Fruit fly (Drosophila melanogaster) whole organism, embryonic: Measurements from ENCODE around the gene Arl8.

Source experiments
- Abd-B ChIP-seq: fragments of 200-800 bp; sonication (Bioruptor generic); optimal IDR thresholded peaks from 2 replicates; lab custom pipeline; 2018; ENCODE audit warnings: missing biosample characterization, mild to moderate bottlenecking, missing genetic modification characterization, moderate library complexity
- Bdp1 ChIP-seq: fragments of 200-800 bp; sonication (Bioruptor generic); optimal IDR thresholded peaks from 3 replicates; lab custom pipeline; 2016; ENCODE audit warnings: missing biosample characterization, missing genetic modification characterization
- Blimp-1 ChIP-seq: fragments of 200-800 bp; sonication (Bioruptor generic); optimal IDR thresholded peaks from 3 replicates; lab custom pipeline; 2018; ENCODE audit warnings: missing biosample characterization, missing genetic modification characterization, mild to moderate bottlenecking, moderate library complexity, missing genetic modification reagents
- CG10654 ChIP-seq: fragments of 200-800 bp; sonication (Bioruptor generic); optimal IDR thresholded peaks from 2 replicates; lab custom pipeline; 2016; ENCODE audit warnings: missing biosample characterization, missing genetic modification characterization
- CG12155 ChIP-seq: fragments of 200-800 bp; sonication (Bioruptor generic); optimal IDR thresholded peaks from 3 replicates; lab custom pipeline; 2016; ENCODE audit warnings: missing biosample characterization, missing genetic modification characterization
- CG12219 ChIP-seq: fragments of 200-800 bp; sonication (Bioruptor generic); optimal IDR thresholded peaks from 3 replicates; lab custom pipeline; 2018; ENCODE audit warnings: missing biosample characterization, mild to moderate bottlenecking, missing genetic modification characterization
- CG13624 ChIP-seq: fragments of 200-800 bp; sonication (Bioruptor generic); optimal IDR thresholded peaks from 2 replicates; lab custom pipeline; 2016; ENCODE audit warnings: missing biosample characterization, missing genetic modification characterization
- CG13775 ChIP-seq: fragments of 200-800 bp; sonication (Bioruptor generic); optimal IDR thresholded peaks from 3 replicates; lab custom pipeline; 2017; ENCODE audit warnings: missing biosample characterization, mild to moderate bottlenecking, missing genetic modification characterization
- CG14441 ChIP-seq: fragments of 200-800 bp; sonication (Bioruptor generic); IDR thresholded peaks from 2 replicates; pipeline ENCODE4 v1.3.6; 2022; ENCODE audit warnings: missing biosample characterization, missing genetic modification characterization
- CG15479 ChIP-seq: fragments of 200-800 bp; sonication (Bioruptor generic); optimal IDR thresholded peaks from 3 replicates; lab custom pipeline; 2019; ENCODE audit warnings: missing biosample characterization, mild to moderate bottlenecking, missing genetic modification characterization, moderate library complexity
- CG18619 ChIP-seq: fragments of 200-800 bp; sonication (Bioruptor generic); optimal IDR thresholded peaks from 3 replicates; lab custom pipeline; 2017; ENCODE audit warnings: missing biosample characterization, mild to moderate bottlenecking, missing genetic modification characterization
- CG3163 ChIP-seq: fragments of 200-800 bp; sonication (Bioruptor generic); optimal IDR thresholded peaks from 3 replicates; lab custom pipeline; 2016; ENCODE audit warnings: missing biosample characterization, missing genetic modification characterization
- CG33213 ChIP-seq: fragments of 200-800 bp; sonication (Bioruptor generic); optimal IDR thresholded peaks from 3 replicates; lab custom pipeline; 2016; ENCODE audit warnings: missing biosample characterization, missing genetic modification characterization
- CG3838 ChIP-seq: fragments of 200-800 bp; sonication (Bioruptor generic); optimal IDR thresholded peaks from 3 replicates; lab custom pipeline; 2016; ENCODE audit warnings: missing biosample characterization, missing genetic modification characterization
- CG43689 ChIP-seq: fragments of 200-800 bp; sonication (Bioruptor generic); IDR thresholded peaks from 2 replicates; pipeline ENCODE4 v1.3.6; 2022; ENCODE audit warnings: missing biosample characterization, missing genetic modification characterization
- CG7987 ChIP-seq: fragments of 200-800 bp; sonication (Bioruptor generic); optimal IDR thresholded peaks from 2 replicates; lab custom pipeline; 2018; ENCODE audit warnings: missing biosample characterization, mild to moderate bottlenecking, missing genetic modification characterization, moderate library complexity
- CG8290 ChIP-seq, 3 experiments: fragments of 200-800 bp; sonication (Bioruptor generic); optimal IDR thresholded peaks; 2 replicates each; lab custom pipeline; 2016 to 2019; ENCODE audit warnings: missing biosample characterization in 3 of 3, missing genetic modification characterization in 3 of 3, mild to moderate bottlenecking in 2 of 3, moderate library complexity in 1 of 3
- CG9609 ChIP-seq: fragments of 200-800 bp; sonication (Bioruptor generic); optimal IDR thresholded peaks from 3 replicates; lab custom pipeline; 2016; ENCODE audit warnings: missing biosample characterization, missing genetic modification characterization
- CG9876 ChIP-seq: fragments of 200-800 bp; sonication (Bioruptor generic); optimal IDR thresholded peaks from 2 replicates; lab custom pipeline; 2016; ENCODE audit warnings: missing biosample characterization, missing genetic modification characterization
- CG9932 ChIP-seq: fragments of 200-800 bp; sonication (Bioruptor generic); IDR thresholded peaks from 2 replicates; pipeline ENCODE4 v1.3.6; 2022; ENCODE audit warnings: missing biosample characterization, missing genetic modification characterization
- CoRest ChIP-seq: fragments of 200-800 bp; sonication (Bioruptor generic); optimal IDR thresholded peaks from 3 replicates; lab custom pipeline; 2018; ENCODE audit warnings: missing biosample characterization, mild to moderate bottlenecking, missing genetic modification characterization, moderate library complexity
- ERR ChIP-seq: fragments of 200-800 bp; sonication (Bioruptor generic); optimal IDR thresholded peaks from 2 replicates; lab custom pipeline; 2016; ENCODE audit warnings: missing biosample characterization, missing genetic modification characterization
- Eip74EF ChIP-seq, 2 experiments: fragments of 200-800 bp in 1 of 2; fragments of >200 bp in 1 of 2; sonication (Bioruptor generic) in 1 of 2; optimal IDR thresholded peaks; 2 replicates each; lab custom pipeline; 2017 to 2019; ENCODE audit warnings: missing biosample characterization in 2 of 2, missing genetic modification characterization in 2 of 2, mild to moderate bottlenecking in 1 of 2, moderate library complexity in 1 of 2
- Gug ChIP-seq: fragments of 200-800 bp; sonication (Bioruptor generic); IDR thresholded peaks from 4 replicates; pipeline ENCODE4 v1.3.6; 2022; ENCODE audit warnings: missing biosample characterization, missing genetic modification characterization
- HLH3B ChIP-seq: fragments of 200-800 bp; sonication (Bioruptor generic); IDR thresholded peaks from 2 replicates; pipeline ENCODE4 v1.3.6; 2022; ENCODE audit warnings: missing biosample characterization, missing genetic modification characterization
- Hmr ChIP-seq: fragments of 200-800 bp; sonication (Bioruptor generic); optimal IDR thresholded peaks from 3 replicates; lab custom pipeline; 2017; ENCODE audit warnings: mild to moderate bottlenecking, missing biosample characterization, missing genetic modification reagents, missing genetic modification characterization
- MESR4 ChIP-seq: fragments of 200-800 bp; sonication (Bioruptor generic); optimal IDR thresholded peaks from 2 replicates; lab custom pipeline; 2018; ENCODE audit warnings: missing biosample characterization, mild to moderate bottlenecking, missing genetic modification characterization, moderate library complexity
- Mes4 ChIP-seq: fragments of 200-800 bp; sonication (Bioruptor generic); optimal IDR thresholded peaks from 2 replicates; lab custom pipeline; 2016; ENCODE audit warnings: missing biosample characterization, missing genetic modification characterization
- Nf-YA ChIP-seq: fragments of 200-800 bp; sonication (Bioruptor generic); IDR thresholded peaks from 2 replicates; pipeline ENCODE4 v1.3.6; 2022; ENCODE audit warnings: missing biosample characterization, missing genetic modification characterization
- Tbp ChIP-seq: fragments of >200 bp; optimal IDR thresholded peaks from 2 replicates; lab custom pipeline; 2018; ENCODE audit warnings: missing biosample characterization, missing genetic modification characterization
- al ChIP-seq: fragments of 200-800 bp; sonication (Bioruptor generic); IDR thresholded peaks from 2 replicates; pipeline ENCODE4 v1.3.6; 2022; ENCODE audit warnings: missing biosample characterization, missing genetic modification characterization
- ap ChIP-seq: fragments of 200-800 bp; sonication (Bioruptor generic); IDR thresholded peaks from 2 replicates; pipeline ENCODE4 v1.3.6; 2022; ENCODE audit warnings: missing biosample characterization, missing genetic modification characterization
- bbx ChIP-seq: fragments of 200-800 bp; sonication (Bioruptor generic); IDR thresholded peaks from 2 replicates; pipeline ENCODE4 v1.3.6; 2022; ENCODE audit warnings: missing biosample characterization, missing genetic modification characterization; ENCODE audit not compliant: partially characterized antibody
- ci ChIP-seq: fragments of 200-800 bp; sonication (Bioruptor generic); IDR thresholded peaks from 3 replicates; pipeline ENCODE4 v1.3.6; 2022; ENCODE audit warnings: missing biosample characterization, missing genetic modification characterization
- ems ChIP-seq: fragments of 200-800 bp; sonication (Bioruptor generic); optimal IDR thresholded peaks from 3 replicates; lab custom pipeline; 2016; ENCODE audit warnings: missing biosample characterization, missing genetic modification characterization
- grau ChIP-seq: fragments of 200-800 bp; optimal IDR thresholded peaks from 3 replicates; lab custom pipeline; 2019; ENCODE audit warnings: missing biosample characterization, mild to moderate bottlenecking, missing genetic modification characterization, moderate library complexity
- kah ChIP-seq: fragments of 200-800 bp; sonication (Bioruptor generic); optimal IDR thresholded peaks from 2 replicates; lab custom pipeline; 2018; ENCODE audit warnings: missing biosample characterization, mild to moderate bottlenecking, missing genetic modification characterization
- otp ChIP-seq: fragments of 200-800 bp; sonication (Bioruptor generic); IDR thresholded peaks from 3 replicates; pipeline ENCODE4, ENCODE4 v1.3.6; 2022; ENCODE audit warnings: missing biosample characterization, missing genetic modification characterization
- prd ChIP-seq, 3 experiments: fragments of >200 bp in 2 of 3; fragments of 200-800 bp in 1 of 3; sonication (Bioruptor generic) in 1 of 3; optimal IDR thresholded peaks in 2 of 3; IDR thresholded peaks in 1 of 3; 2 replicates in 2 of 3; 3 replicates in 1 of 3; pipeline versions ENCODE4 v1.3.6 to Lab custom; 2017 to 2022; ENCODE audit warnings: missing biosample characterization in 1 of 3, missing genetic modification characterization in 1 of 3
- pzg ChIP-seq: fragments of 200-800 bp; sonication (Bioruptor generic); optimal IDR thresholded peaks from 3 replicates; lab custom pipeline; 2018; ENCODE audit warnings: missing biosample characterization, mild to moderate bottlenecking, missing genetic modification characterization, moderate library complexity
- salm ChIP-seq: fragments of 200-800 bp; sonication (Bioruptor generic); optimal IDR thresholded peaks from 2 replicates; lab custom pipeline; 2018; ENCODE audit warnings: missing biosample characterization, mild to moderate bottlenecking, missing genetic modification characterization
- slbo ChIP-seq: fragments of 200-800 bp; sonication (Bioruptor generic); IDR thresholded peaks from 2 replicates; pipeline ENCODE4 v1.3.6; 2022; ENCODE audit warnings: missing biosample characterization, missing genetic modification characterization
- sob ChIP-seq: fragments of 200-800 bp; sonication (Bioruptor generic); IDR thresholded peaks from 2 replicates; pipeline ENCODE4 v1.3.6; 2022; ENCODE audit warnings: missing biosample characterization, missing genetic modification characterization
- ssp ChIP-seq: fragments of 200-800 bp; sonication (Bioruptor generic); IDR thresholded peaks from 2 replicates; pipeline ENCODE4 v1.3.6; 2022; ENCODE audit warnings: missing biosample characterization, missing genetic modification characterization
- tio ChIP-seq: fragments of 200-800 bp; sonication (Bioruptor generic); optimal IDR thresholded peaks from 2 replicates; lab custom pipeline; 2017; ENCODE audit warnings: missing biosample characterization, missing genetic modification characterization, inconsistent platforms
- unc-4 ChIP-seq: fragments of 200-800 bp; sonication (Bioruptor generic); IDR thresholded peaks from 2 replicates; pipeline ENCODE4 v1.3.6; 2022; ENCODE audit warnings: missing biosample characterization, missing genetic modification characterization; ENCODE audit not compliant: partially characterized antibody
- vfl ChIP-seq: fragments of 200-800 bp; sonication (Bioruptor generic); optimal IDR thresholded peaks from 2 replicates; lab custom pipeline; 2016; ENCODE audit warnings: missing biosample characterization, missing genetic modification characterization
- wek ChIP-seq: fragments of 200-800 bp; sonication (Bioruptor generic); optimal IDR thresholded peaks from 3 replicates; lab custom pipeline; 2018; ENCODE audit warnings: missing biosample characterization, mild to moderate bottlenecking, missing genetic modification characterization, moderate library complexity
- yki ChIP-seq: fragments of >200 bp; optimal IDR thresholded peaks from 3 replicates; lab custom pipeline; 2018
- zfh2 ChIP-seq: fragments of 200-800 bp; sonication (Bioruptor generic); optimal IDR thresholded peaks from 2 replicates; lab custom pipeline; 2016; ENCODE audit warnings: missing biosample characterization, missing genetic modification characterization

The Arl8 gene

dm6 chr3R:8110198-8110642 lies 16.2 kb upstream of the Arl8 start (continued):
- peak; percentile 57 for TF ChIP-seq CG13775 (GFP tag; lab: Kevin White, UChicago)
- TF ChIP-seq Abd-B (GFP tag; lab: Kevin White, UChicago), result no peak
- TF ChIP-seq al (GFP tag; lab: Robert Waterston, UW), result no peak
- peak; percentile 2 for TF ChIP-seq CG8290 (GFP tag; optimal IDR thresholded peaks at IDR 0.05; lab: Kevin White, UChicago)
- peak in 1 of 2 experiments; percentile 56 for TF ChIP-seq CG8290 (tag; optimal IDR thresholded peaks at IDR 0.05; lab: Kevin White, UChicago)
- TF ChIP-seq CG14441 (GFP tag; lab: Robert Waterston, UW), result peak; percentile 58; the same call in 1 of the 2 replicates
- TF ChIP-seq CG3838 (GFP tag; lab: Kevin White, UChicago), result no peak
- peak; percentile 11 for TF ChIP-seq CG3163 (GFP tag; lab: Kevin White, UChicago)
- no peak for TF ChIP-seq salm (tag; lab: Kevin White, UChicago)
- TF ChIP-seq otp (GFP tag; lab: Robert Waterston, UW), result no peak
- TF ChIP-seq CG7987 (GFP tag; lab: Kevin White, UChicago), result no peak
- TF ChIP-seq CG18619 (GFP tag; lab: Kevin White, UChicago), result peak; percentile 59
- peak; percentile 54 for TF ChIP-seq zfh2 (GFP tag; lab: Kevin White, UChicago)
- peak; percentile 68 for TF ChIP-seq ci (GFP tag; lab: Robert Waterston, UW)
- TF ChIP-seq CG9932 (GFP tag; lab: Robert Waterston, UW), result peak; percentile 56
- peak; percentile 18 for TF ChIP-seq Bdp1 (GFP tag; lab: Kevin White, UChicago)
- TF ChIP-seq yki (lab: Kevin White, UChicago), result no peak
- 0 out of 2 replicates have a peak, but pooled peaks have one; percentile 42 for TF ChIP-seq CG43689 (GFP tag; lab: Robert Waterston, UW)
- TF ChIP-seq unc-4, result no peak
- no peak for TF ChIP-seq Tbp
- peak; percentile 60 for TF ChIP-seq Hmr (GFP tag; lab: Kevin White, UChicago)
- peak; percentile 38 for TF ChIP-seq vfl (GFP tag; lab: Kevin White, UChicago)
- no peak for TF ChIP-seq prd (optimal IDR thresholded peaks at IDR 0.05; lab: Kevin White, UChicago)
- TF ChIP-seq prd (GFP tag; IDR thresholded peaks at IDR 0.05; lab: Robert Waterston, UW), result peak; percentile 68
- TF ChIP-seq Eip74EF (GFP tag; optimal IDR thresholded peaks at IDR 0.05; lab: Kevin White, UChicago), result peak in 1 of 2 experiments; percentile 20
- TF ChIP-seq ap (GFP tag; lab: Robert Waterston, UW), result peak; percentile 40; the same call in 1 of the 2 replicates
- no peak for TF ChIP-seq pzg (GFP tag; lab: Kevin White, UChicago)
- peak; percentile 27; the same call in 2 of the 4 replicates for TF ChIP-seq Gug (GFP tag; lab: Robert Waterston, UW)
- TF ChIP-seq CG9609 (GFP tag; lab: Kevin White, UChicago), result peak; percentile 67
- TF ChIP-seq ems (GFP tag; lab: Kevin White, UChicago), result peak; percentile 32
- peak; percentile 67 for TF ChIP-seq slbo
- TF ChIP-seq Mes4 (GFP tag; lab: Kevin White, UChicago), result peak; percentile 5
- TF ChIP-seq HLH3B (GFP tag; lab: Robert Waterston, UW), result peak; percentile 63
- peak; percentile 7 for TF ChIP-seq CG12155 (GFP tag; lab: Kevin White, UChicago)
- 0 out of 2 replicates have a peak, but pooled peaks have one; percentile 16 for TF ChIP-seq bbx (GFP tag; lab: Robert Waterston, UW)
- TF ChIP-seq CG12219 (GFP tag; lab: Kevin White, UChicago), result peak; percentile 69
- no peak for TF ChIP-seq MESR4
- TF ChIP-seq kah (GFP tag; lab: Kevin White, UChicago), result no peak
- TF ChIP-seq sob (GFP tag; lab: Robert Waterston, UW), result peak; percentile 72
- TF ChIP-seq ssp (GFP tag; lab: Robert Waterston, UW), result peak; percentile 40; the same call in 1 of the 2 replicates
- TF ChIP-seq wek, result no peak
- TF ChIP-seq Nf-YA (GFP tag; lab: Robert Waterston, UW), result no peak; the same call in 1 of the 2 replicates
- TF ChIP-seq grau (tag; lab: Kevin White, UChicago), result peak; percentile 65
- peak; percentile 68 for TF ChIP-seq Blimp-1 (GFP tag; lab: Kevin White, UChicago)
- TF ChIP-seq CG33213 (GFP tag; lab: Kevin White, UChicago), result no peak
- peak; percentile 12 for TF ChIP-seq CG9876
- TF ChIP-seq ERR (GFP tag; lab: Kevin White, UChicago), result no peak
- TF ChIP-seq CoRest, result peak; percentile 73
- TF ChIP-seq CG13624, result peak; percentile 47
- TF ChIP-seq CG10654, result peak; percentile 3
- TF ChIP-seq CG15479 (GFP tag; lab: Kevin White, UChicago), result no peak
- TF ChIP-seq tio (GFP tag; lab: Kevin White, UChicago), result peak; percentile 62
